Fruit fly (Drosophila melanogaster): ENCODE results near the gene Ude.

The Ude gene

dm6 chr3R:24771273-24772231 lies 27.9 kb downstream of the Ude start, which contains the start of gene CG42331 (continued):
- TF ChIP-seq CG13424 (tag; optimal IDR thresholded peaks at IDR 0.05) = peak; percentile 69
- peak; percentile 8 for TF ChIP-seq CG17568 (GFP tag; optimal IDR thresholded peaks at IDR 0.05)
- no peak for TF ChIP-seq Bgb (GFP tag; IDR thresholded peaks at IDR 0.05; ENCODE audit: partially characterized antibody)
- no peak; the same call in 2 of the 3 replicates for TF ChIP-seq ken (GFP tag; IDR thresholded peaks at IDR 0.05)
- TF ChIP-seq klu (GFP tag; IDR thresholded peaks at IDR 0.05) = peak; percentile 64
- TF ChIP-seq lilli (GFP tag; optimal IDR thresholded peaks at IDR 0.05) = peak; percentile 64
- TF ChIP-seq oc (tag; optimal IDR thresholded peaks at IDR 0.05) = peak; percentile 13
- no peak for TF ChIP-seq amos (GFP tag; IDR thresholded peaks at IDR 0.05; ENCODE audit: partially characterized antibody)
- peak; percentile 68 for TF ChIP-seq CG18599 (GFP tag; optimal IDR thresholded peaks at IDR 0.05)
- peak; percentile 23 for TF ChIP-seq CG2116 (GFP tag; optimal IDR thresholded peaks at IDR 0.05)
- no peak for TF ChIP-seq CG9876 (GFP tag; optimal IDR thresholded peaks at IDR 0.05)
- peak; percentile 65 for TF ChIP-seq ind (GFP tag; optimal IDR thresholded peaks at IDR 0.05)
- TF ChIP-seq fd3F (GFP tag; optimal IDR thresholded peaks at IDR 0.05) = peak; percentile 48
- no peak for TF ChIP-seq HmgD (GFP tag; optimal IDR thresholded peaks at IDR 0.05)
- TF ChIP-seq cato (GFP tag; optimal IDR thresholded peaks at IDR 0.05; ENCODE audit: borderline replicate concordance) = peak; percentile 26
- TF ChIP-seq sob (GFP tag; IDR thresholded peaks at IDR 0.05) = peak; percentile 28; the same call in 1 of the 2 replicates
- TF ChIP-seq crol (GFP tag; IDR thresholded peaks at IDR 0.05) = peak; percentile 89
- no peak for TF ChIP-seq hkb (optimal IDR thresholded peaks at IDR 0.05)
- TF ChIP-seq hkb (GFP tag; IDR thresholded peaks at IDR 0.05) = peak; percentile 61
- TF ChIP-seq CG1603 (tag; optimal IDR thresholded peaks at IDR 0.05) = peak; percentile 45
- no peak for TF ChIP-seq nerfin-2 (GFP tag; IDR thresholded peaks at IDR 0.05; ENCODE audit: partially characterized antibody)
- peak; percentile 98 for TF ChIP-seq D19A (tag; optimal IDR thresholded peaks at IDR 0.05)
- TF ChIP-seq NFAT (GFP tag; IDR thresholded peaks at IDR 0.05) = peak; percentile 2; the same call in 1 of the 2 replicates
- TF ChIP-seq ash1 (GFP tag; optimal IDR thresholded peaks at IDR 0.05) = no peak
- no peak for TF ChIP-seq sc (optimal IDR thresholded peaks at IDR 0.05)
- peak; percentile 8 for TF ChIP-seq sc (GFP tag; optimal IDR thresholded peaks at IDR 0.05)
- TF ChIP-seq Dp (GFP tag; optimal IDR thresholded peaks at IDR 0.05) = no peak
- no peak for TF ChIP-seq Lim3 (GFP tag; IDR thresholded peaks at IDR 0.05)
- TF ChIP-seq H2.0 (GFP tag; IDR thresholded peaks at IDR 0.05) = 0 out of 2 replicates have a peak, but pooled peaks have one; percentile 31
- TF ChIP-seq ssp (GFP tag; IDR thresholded peaks at IDR 0.05) = no peak
- peak; percentile 89 for TF ChIP-seq chinmo (GFP tag; IDR thresholded peaks at IDR 0.05; ENCODE audit: partially characterized antibody)
- peak; percentile 56 for TF ChIP-seq CG12155 (GFP tag; optimal IDR thresholded peaks at IDR 0.05)
- TF ChIP-seq Hmr (GFP tag; optimal IDR thresholded peaks at IDR 0.05) = peak; percentile 81

dm6 chr3R:24769601-24770000 lies 29.9 kb downstream of the Ude start:
- TF ChIP-seq Tbp (GFP tag; optimal IDR thresholded peaks at IDR 0.05) = no peak
- TF ChIP-seq HLH4C (GFP tag; IDR thresholded peaks at IDR 0.05; ENCODE audit: partially characterized antibody) = no peak
- no peak for TF ChIP-seq ci (GFP tag; IDR thresholded peaks at IDR 0.05)
- peak; percentile 26; the same call in 1 of the 3 replicates for TF ChIP-seq CG11456 (GFP tag; IDR thresholded peaks at IDR 0.05)
- TF ChIP-seq Lpt (GFP tag; optimal IDR thresholded peaks at IDR 0.05) = no peak
- no peak for TF ChIP-seq lbe (GFP tag; optimal IDR thresholded peaks at IDR 0.05)
- TF ChIP-seq CG9727 (GFP tag; optimal IDR thresholded peaks at IDR 0.05) = no peak
- 0 out of 2 replicates have a peak, but pooled peaks have one; percentile 8 for TF ChIP-seq slbo (GFP tag; IDR thresholded peaks at IDR 0.05)
- no peak for TF ChIP-seq Xbp1 (GFP tag; optimal IDR thresholded peaks at IDR 0.05)
- no peak for TF ChIP-seq seq (GFP tag; IDR thresholded peaks at IDR 0.05)
- no peak for TF ChIP-seq Blimp-1 (GFP tag; optimal IDR thresholded peaks at IDR 0.05)
- TF ChIP-seq CG10321 (GFP tag; IDR thresholded peaks at IDR 0.05) = no peak
- 0 out of 3 replicates have a peak, but pooled peaks have one; percentile 33 for TF ChIP-seq sr (GFP tag; IDR thresholded peaks at IDR 0.05)
- peak; percentile 54 for TF ChIP-seq Hr39 (optimal IDR thresholded peaks at IDR 0.05)
- 0 out of 2 replicates have a peak, but pooled peaks have one; percentile 24 for TF ChIP-seq sna (GFP tag; IDR thresholded peaks at IDR 0.05; ENCODE audit: partially characterized antibody)
- TF ChIP-seq tup (GFP tag; optimal IDR thresholded peaks at IDR 0.05) = no peak
- TF ChIP-seq Meics (GFP tag; optimal IDR thresholded peaks at IDR 0.05) = no peak

All from whole organism, embryonic.